Worm (Caenorhabditis elegans) whole organism, young adult: ENCODE results near the gene T21E8.6.

Experiments used
- B0336.3 ChIP-seq: fragments of 200-800 bp; sonication (Bioruptor generic); IDR thresholded peaks from 2 replicates; pipeline ENCODE4 v1.3.6; 2022; ENCODE audit warnings: missing genetic modification characterization, missing compliant biosample characterization
- F10E7.11 ChIP-seq: sonication (generic microtip); optimal IDR thresholded peaks from 2 replicates; lab custom pipeline; 2017; ENCODE audit warnings: mild to moderate bottlenecking, missing genetic modification characterization, moderate library complexity, missing compliant biosample characterization
- F23B12.7 ChIP-seq: sonication (generic microtip); optimal IDR thresholded peaks from 2 replicates; lab custom pipeline; 2017; ENCODE audit warnings: missing genetic modification characterization, mild to moderate bottlenecking, missing compliant biosample characterization, antibody characterized with exemption, moderate library complexity; ENCODE audit not compliant: insufficient read depth
- F39B2.1 ChIP-seq: fragments of 200-800 bp; sonication (Bioruptor generic); IDR thresholded peaks from 2 replicates; pipeline ENCODE4 v1.3.6; 2022; ENCODE audit warnings: missing genetic modification reagents, missing genetic modification characterization, missing compliant biosample characterization
- F57C9.4 ChIP-seq: sonication (generic microtip); optimal IDR thresholded peaks from 2 replicates; lab custom pipeline; 2017; ENCODE audit warnings: mild to moderate bottlenecking, missing genetic modification characterization, missing compliant biosample characterization
- T07F8.4 ChIP-seq: sonication (generic microtip); optimal IDR thresholded peaks from 2 replicates; lab custom pipeline; 2016; ENCODE audit warnings: mild to moderate bottlenecking, missing genetic modification characterization, moderate library complexity, missing compliant biosample characterization
- T26A5.8 ChIP-seq: sonication (generic microtip); optimal IDR thresholded peaks from 2 replicates; lab custom pipeline; 2016; ENCODE audit warnings: missing genetic modification characterization, missing compliant biosample characterization
- Y53G8AR.9 ChIP-seq: fragments of 200-800 bp; sonication (Bioruptor generic); conservative IDR thresholded peaks from 2 replicates; pipeline ENCODE4 v1.3.6; 2022; ENCODE audit warnings: missing genetic modification reagents, missing genetic modification characterization, missing compliant biosample characterization
- Y67H2A.10 ChIP-seq: fragments of 200-800 bp; sonication (Bioruptor generic); conservative IDR thresholded peaks from 2 replicates; pipeline ENCODE4 v1.3.6; 2022; ENCODE audit warnings: missing genetic modification reagents, missing genetic modification characterization, missing compliant biosample characterization
- Y79H2A.3 ChIP-seq: fragments of 200-800 bp; sonication (Bioruptor generic); conservative IDR thresholded peaks from 2 replicates; pipeline ENCODE4 v1.3.6; 2022; ENCODE audit warnings: missing genetic modification reagents, missing genetic modification characterization, missing compliant biosample characterization
- Y95B8A.8 ChIP-seq: fragments of 200-800 bp; sonication (Bioruptor generic); IDR thresholded peaks from 2 replicates; pipeline ENCODE4 v1.3.6; 2022; ENCODE audit warnings: missing genetic modification reagents, missing genetic modification characterization, missing compliant biosample characterization
- attf-5 ChIP-seq: fragments of 200-800 bp; sonication (Bioruptor generic); optimal IDR thresholded peaks from 2 replicates; lab custom pipeline; 2018; ENCODE audit warnings: mild to moderate bottlenecking, missing genetic modification characterization, missing compliant biosample characterization
- bed-2 ChIP-seq: fragments of 200-800 bp; sonication (Bioruptor generic); IDR thresholded peaks from 2 replicates; pipeline ENCODE4 v1.3.6; 2022; ENCODE audit warnings: missing genetic modification reagents, missing genetic modification characterization, missing compliant biosample characterization
- ccch-3 ChIP-seq: fragments of 200-800 bp; sonication (Bioruptor generic); optimal IDR thresholded peaks from 2 replicates; lab custom pipeline; 2018; ENCODE audit warnings: mild to moderate bottlenecking, missing genetic modification characterization, missing compliant biosample characterization
- cebp-1 ChIP-seq, 2 experiments: fragments of 200-800 bp in 1 of 2; sonication (Bioruptor generic) in 1 of 2; sonication (generic microtip) in 1 of 2; IDR thresholded peaks in 1 of 2; optimal IDR thresholded peaks in 1 of 2; 2 replicates each; pipeline versions ENCODE4 v1.3.6 to Lab custom; 2017 to 2022; ENCODE audit warnings: missing compliant biosample characterization in 2 of 2, missing genetic modification characterization in 2 of 2, mild to moderate bottlenecking in 1 of 2, missing genetic modification reagents in 1 of 2, moderate library complexity in 1 of 2
- ceh-100 ChIP-seq: fragments of 200-800 bp; sonication (Bioruptor generic); IDR thresholded peaks from 2 replicates; pipeline ENCODE4 v1.3.6; 2022; ENCODE audit warnings: missing genetic modification reagents, missing genetic modification characterization, missing compliant biosample characterization
- ceh-40 ChIP-seq: fragments of 200-800 bp; sonication (Bioruptor generic); IDR thresholded peaks from 2 replicates; pipeline ENCODE4 v1.3.6; 2022; ENCODE audit warnings: missing genetic modification characterization, missing compliant biosample characterization
- ceh-58 ChIP-seq: fragments of 200-800 bp; sonication (Bioruptor generic); IDR thresholded peaks from 2 replicates; pipeline ENCODE4 v1.3.6; 2022; ENCODE audit warnings: missing genetic modification characterization, missing compliant biosample characterization
- efl-1 ChIP-seq: fragments of 150-350 bp; optimal IDR thresholded peaks from 2 replicates; lab custom pipeline; 2014; ENCODE audit warnings: missing biosample characterization, missing genetic modification reagents, missing genetic modification characterization
- let-526 ChIP-seq: fragments of 200-800 bp; sonication (Bioruptor generic); IDR thresholded peaks from 2 replicates; pipeline ENCODE4 v1.3.6; 2022; ENCODE audit warnings: missing genetic modification reagents, missing genetic modification characterization, missing compliant biosample characterization
- let-607 ChIP-seq, 2 experiments: fragments of 200-800 bp in 1 of 2; sonication (Bioruptor generic) in 1 of 2; sonication (generic microtip) in 1 of 2; optimal IDR thresholded peaks; 2 replicates each; lab custom pipeline; 2016 to 2018; ENCODE audit warnings: mild to moderate bottlenecking in 2 of 2, missing compliant biosample characterization in 2 of 2, missing genetic modification characterization in 2 of 2, moderate library complexity in 2 of 2, missing genotype in 1 of 2
- lin-54 ChIP-seq: fragments of 200-800 bp; sonication (Bioruptor generic); optimal IDR thresholded peaks from 2 replicates; lab custom pipeline; 2018; ENCODE audit warnings: mild to moderate bottlenecking, missing genetic modification characterization, missing compliant biosample characterization
- madf-3 ChIP-seq: fragments of 200-800 bp; sonication (Bioruptor generic); IDR thresholded peaks from 2 replicates; pipeline ENCODE4 v1.3.6; 2022; ENCODE audit warnings: missing genetic modification reagents, missing genetic modification characterization, missing compliant biosample characterization
- mxl-1 ChIP-seq: sonication (generic microtip); optimal IDR thresholded peaks from 2 replicates; lab custom pipeline; 2016; ENCODE audit warnings: missing genetic modification characterization, missing compliant biosample characterization
- nfyb-1 ChIP-seq: fragments of 200-800 bp; sonication (Bioruptor generic); IDR thresholded peaks from 2 replicates; pipeline ENCODE4 v1.3.6; 2022; ENCODE audit warnings: missing genetic modification reagents, missing genetic modification characterization, missing compliant biosample characterization
- nhr-120 ChIP-seq: fragments of 200-800 bp; sonication (Bioruptor generic); IDR thresholded peaks from 2 replicates; pipeline ENCODE4 v1.3.6; 2022; ENCODE audit warnings: missing genetic modification characterization, missing compliant biosample characterization
- nhr-80 ChIP-seq: sonication (generic microtip); optimal IDR thresholded peaks from 2 replicates; lab custom pipeline; 2016; ENCODE audit warnings: missing genetic modification characterization, missing compliant biosample characterization
- rcor-1 ChIP-seq: fragments of 200-800 bp; sonication (Bioruptor generic); IDR thresholded peaks from 2 replicates; pipeline ENCODE4 v1.3.6; 2022; ENCODE audit warnings: missing genetic modification reagents, missing genetic modification characterization, missing compliant biosample characterization
- sea-2 ChIP-seq: fragments of 200-800 bp; sonication (Bioruptor generic); IDR thresholded peaks from 2 replicates; pipeline ENCODE4 v1.3.6; 2022; ENCODE audit warnings: missing genetic modification characterization, missing compliant biosample characterization
- snpc-3.4 ChIP-seq: sonication (generic microtip); optimal IDR thresholded peaks from 2 replicates; lab custom pipeline; 2017; ENCODE audit warnings: missing genetic modification characterization, mild to moderate bottlenecking, missing compliant biosample characterization, antibody characterized with exemption, moderate library complexity, missing genotype, missing genetic modification reagents
- snpc-4 ChIP-seq, 5 experiments: fragments of 150-350 bp in 1 of 5; sonication (generic microtip) in 4 of 5; optimal IDR thresholded peaks; 2 replicates each; lab custom pipeline; 2014 to 2018; ENCODE audit warnings: missing genetic modification characterization in 5 of 5, missing biosample characterization in 3 of 5, antibody characterized with exemption in 2 of 5, mild to moderate bottlenecking in 2 of 5, missing compliant biosample characterization in 2 of 5, missing genotype in 2 of 5, moderate library complexity in 2 of 5, missing genetic modification reagents in 1 of 5
- tbx-9 ChIP-seq: sonication (generic microtip); optimal IDR thresholded peaks from 2 replicates; lab custom pipeline; 2016; ENCODE audit warnings: borderline replicate concordance, missing genetic modification characterization, inconsistent platforms, missing compliant biosample characterization
- unc-62 ChIP-seq: fragments of 150-350 bp; optimal IDR thresholded peaks from 2 replicates; lab custom pipeline; 2014; ENCODE audit warnings: missing biosample characterization, missing genetic modification reagents, missing genetic modification characterization
- zfh-2 ChIP-seq: fragments of 200-800 bp; sonication (Bioruptor generic); conservative IDR thresholded peaks from 2 replicates; pipeline ENCODE4 v1.3.6; 2022; ENCODE audit warnings: missing genetic modification reagents, missing genetic modification characterization, missing compliant biosample characterization
- zim-3 ChIP-seq: sonication (generic microtip); optimal IDR thresholded peaks from 2 replicates; lab custom pipeline; 2017; ENCODE audit warnings: mild to moderate bottlenecking, missing genetic modification characterization, moderate library complexity, missing compliant biosample characterization
- ztf-22 ChIP-seq: fragments of 200-800 bp; sonication (Bioruptor generic); optimal IDR thresholded peaks from 2 replicates; lab custom pipeline; 2018; ENCODE audit warnings: mild to moderate bottlenecking, missing genetic modification characterization, moderate library complexity, missing compliant biosample characterization
- ztf-28 ChIP-seq: fragments of 200-800 bp; sonication (Bioruptor generic); IDR thresholded peaks from 2 replicates; pipeline ENCODE4 v1.3.6; 2022; ENCODE audit warnings: missing genetic modification reagents, missing genetic modification characterization, missing compliant biosample characterization
- ztf-6 ChIP-seq: fragments of 200-800 bp; sonication (Bioruptor generic); IDR thresholded peaks from 2 replicates; pipeline ENCODE4 v1.3.6; 2022; ENCODE audit warnings: missing genetic modification reagents, missing genetic modification characterization, missing compliant biosample characterization

Gene T21E8.6

ce11 chrX:10885872-10886271 is 3.8 kb downstream of the T21E8.6 start, which contains the start of gene T21E8.5:
TSS of gene T21E8.5 (plus strand) at chrX:10886172.
- TF ChIP-seq cebp-1 (GFP tag; IDR thresholded peaks at IDR 0.05; lab: Robert Waterston, UW) (no peak), cebp-1 (tag; optimal IDR thresholded peaks at IDR 0.05; lab: Kevin White, UChicago) (no peak), let-526 (no peak), F23B12.7 (tag; lab: Kevin White, UChicago) (no peak), Y95B8A.8 (no peak), B0336.3 (GFP tag; lab: Robert Waterston, UW) (no peak), zfh-2 (GFP tag; lab: Robert Waterston, UW) (no peak), snpc-4 (GFP tag; optimal IDR thresholded peaks at IDR 0.05; lab: Kevin White, UChicago) (no peak), snpc-4 (tag; optimal IDR thresholded peaks at IDR 0.05; lab: Kevin White, UChicago) (no peak), F39B2.1 (no peak), ztf-22 (no peak), ceh-100 (GFP tag; lab: Robert Waterston, UW) (no peak), madf-3 (GFP tag; lab: Robert Waterston, UW) (no peak), let-607 (tag; optimal IDR thresholded peaks at IDR 0.05; lab: Kevin White, UChicago) (no peak), tbx-9 (tag; lab: Kevin White, UChicago) (no peak), nhr-80 (no peak), Y53G8AR.9 (GFP tag; lab: Robert Waterston, UW) (no peak), ztf-6 (GFP tag; lab: Robert Waterston, UW) (no peak), ceh-40 (GFP tag; lab: Robert Waterston, UW) (no peak), F57C9.4 (tag; lab: Kevin White, UChicago) (no peak), unc-62 (GFP tag; lab: Kevin White, UChicago) (no peak)

- TF ChIP-seq bed-2 (GFP tag; lab: Robert Waterston, UW) (no peak), Y67H2A.10 (GFP tag; lab: Robert Waterston, UW) (no peak)
These were observed 6.1 kb downstream of the T21E8.6 start, which contains the start of gene F47B10.6 for ce11 chrX:10888201-10888600. TSS of gene F47B10.6 (plus strand) at chrX:10888501.

ce11 chrX:10890456-10890855 is 8.4 kb downstream of the T21E8.6 start, which contains the start of gene F47B10.5:
TSS of gene F47B10.5 (minus strand) at chrX:10890556.
- no peak for TF ChIP-seq rcor-1
- no peak for TF ChIP-seq ccch-3
- TF ChIP-seq T07F8.4 = no peak
- TF ChIP-seq sea-2 = no peak
- no peak for TF ChIP-seq nfyb-1 (GFP tag; lab: Robert Waterston, UW)
- TF ChIP-seq attf-5 (GFP tag; lab: Kevin White, UChicago) = no peak
- no peak for TF ChIP-seq nhr-120 (GFP tag; lab: Robert Waterston, UW)
- no peak for TF ChIP-seq mxl-1 (tag; lab: Kevin White, UChicago)
- no peak for TF ChIP-seq efl-1
- TF ChIP-seq ztf-6 (GFP tag; lab: Robert Waterston, UW) = no peak
- no peak for TF ChIP-seq ceh-58 (GFP tag; lab: Robert Waterston, UW)
- TF ChIP-seq, all 124 proteins: peak for 0

ce11 chrX:10890965-10891364 is 8.9 kb downstream of the T21E8.6 start, which contains the start of gene F47B10.4:
TSS of gene F47B10.4 (plus strand) at chrX:10891265.
- TF ChIP-seq let-526 (no peak), lin-54 (GFP tag; lab: Kevin White, UChicago) (no peak), rcor-1 (no peak), Y79H2A.3 (GFP tag; lab: Robert Waterston, UW) (no peak), snpc-3.4 (tag; lab: Kevin White, UChicago) (no peak), F10E7.11 (no peak), T26A5.8 (no peak), ztf-28 (GFP tag; lab: Robert Waterston, UW) (no peak), zim-3 (no peak)
